Worm (Caenorhabditis elegans): Measurements from ENCODE around the gene F07H5.10.

F07H5.10 gene

ce11 chrII:8817225-8817624 is 8.8 kb upstream of the F07H5.10 start:
- TF ChIP-seq unc-62 (GFP tag; optimal IDR thresholded peaks at IDR 0.05) (no peak), unc-39 (tag; optimal IDR thresholded peaks at IDR 0.05) (no peak), drap-1 (GFP tag; optimal IDR thresholded peaks at IDR 0.05) (no peak), nhr-28 (tag; optimal IDR thresholded peaks at IDR 0.05) (no peak), ces-1 (GFP tag; optimal IDR thresholded peaks at IDR 0.05) (no peak), snpc-4 (tag; optimal IDR thresholded peaks at IDR 0.05) (no peak), bed-3 (GFP tag; optimal IDR thresholded peaks at IDR 0.05) (no peak), unc-120 (tag; optimal IDR thresholded peaks at IDR 0.05; ENCODE audit: poor library complexity, severe bottlenecking) (no peak), sem-2 (GFP tag; optimal IDR thresholded peaks at IDR 0.05) (no peak), elt-1 (tag; optimal IDR thresholded peaks at IDR 0.05; ENCODE audit: borderline replicate concordance, insufficient read depth) (no peak), elt-3 (tag; optimal IDR thresholded peaks at IDR 0.05) (no peak), mab-5 (tag; optimal IDR thresholded peaks at IDR 0.05) (no peak), nhr-237 (tag; optimal IDR thresholded peaks at IDR 0.05) (no peak), nhr-12 (tag; optimal IDR thresholded peaks at IDR 0.05) (no peak), tbx-8 (GFP tag; optimal IDR thresholded peaks at IDR 0.05) (no peak)

ce11 chrII:8814231-8814630 is 5.8 kb upstream of the F07H5.10 start:
- TF ChIP-seq nhr-76 (tag; optimal IDR thresholded peaks at IDR 0.05) (no peak), blmp-1 (tag; optimal IDR thresholded peaks at IDR 0.05) (no peak), zip-8 (tag; optimal IDR thresholded peaks at IDR 0.05) (no peak), M03D4.4 (tag; optimal IDR thresholded peaks at IDR 0.05) (no peak)

- TF ChIP-seq cnd-1 (tag; optimal IDR thresholded peaks at IDR 0.05) (no peak), hlh-1 (tag; optimal IDR thresholded peaks at IDR 0.05) (no peak), lin-32 (GFP tag; optimal IDR thresholded peaks at IDR 0.05) (no peak), drap-1 (GFP tag; optimal IDR thresholded peaks at IDR 0.05) (no peak), flh-1 (GFP tag; optimal IDR thresholded peaks at IDR 0.05) (no peak), unc-120 (tag; optimal IDR thresholded peaks at IDR 0.05; ENCODE audit: poor library complexity, severe bottlenecking) (no peak), tbx-8 (GFP tag; optimal IDR thresholded peaks at IDR 0.05) (no peak), nhr-12 (tag; optimal IDR thresholded peaks at IDR 0.05) (no peak)
Observed at ce11 chrII:8813659-8814058, 5.3 kb upstream of the F07H5.10 start.

ce11 chrII:8812346-8812745 is 4.0 kb upstream of the F07H5.10 start:
- TF ChIP-seq zip-8 (tag; optimal IDR thresholded peaks at IDR 0.05): no peak
- no peak for TF ChIP-seq unc-39 (tag; optimal IDR thresholded peaks at IDR 0.05)
- TF ChIP-seq bed-3 (GFP tag; optimal IDR thresholded peaks at IDR 0.05): no peak
- TF ChIP-seq mls-2 (tag; optimal IDR thresholded peaks at IDR 0.05): no peak
- TF ChIP-seq blmp-1 (tag; optimal IDR thresholded peaks at IDR 0.05): no peak
- no peak for TF ChIP-seq mab-5 (tag; optimal IDR thresholded peaks at IDR 0.05)
- no peak for TF ChIP-seq pha-4 (tag; optimal IDR thresholded peaks at IDR 0.05)
- TF ChIP-seq nhr-237 (tag; optimal IDR thresholded peaks at IDR 0.05): no peak
- TF ChIP-seq cnd-1 (tag; optimal IDR thresholded peaks at IDR 0.05): no peak
- TF ChIP-seq snpc-4 (tag; optimal IDR thresholded peaks at IDR 0.05): no peak

ce11 chrII:8811825-8812224 is 3.4 kb upstream of the F07H5.10 start:
- no peak for TF ChIP-seq elt-1 (tag; optimal IDR thresholded peaks at IDR 0.05; ENCODE audit: borderline replicate concordance, insufficient read depth)
- TF ChIP-seq nhr-76 (tag; optimal IDR thresholded peaks at IDR 0.05): no peak
- no peak for TF ChIP-seq snpc-4 (tag; optimal IDR thresholded peaks at IDR 0.05)
- TF ChIP-seq unc-39 (tag; optimal IDR thresholded peaks at IDR 0.05): no peak
- no peak for TF ChIP-seq ces-1 (GFP tag; optimal IDR thresholded peaks at IDR 0.05)
- no peak for TF ChIP-seq ceh-39 (tag; optimal IDR thresholded peaks at IDR 0.05)
- no peak for TF ChIP-seq M03D4.4 (tag; optimal IDR thresholded peaks at IDR 0.05)
- no peak for TF ChIP-seq unc-62 (GFP tag; optimal IDR thresholded peaks at IDR 0.05)
- TF ChIP-seq pha-4 (tag; optimal IDR thresholded peaks at IDR 0.05): no peak
- no peak for TF ChIP-seq nhr-28 (tag; optimal IDR thresholded peaks at IDR 0.05)
- no peak for TF ChIP-seq tbx-8 (GFP tag; optimal IDR thresholded peaks at IDR 0.05)
- TF ChIP-seq cnd-1 (tag; optimal IDR thresholded peaks at IDR 0.05): no peak
- TF ChIP-seq sptf-1 (tag; optimal IDR thresholded peaks at IDR 0.05): no peak
- no peak for TF ChIP-seq mls-2 (tag; optimal IDR thresholded peaks at IDR 0.05)
- no peak for TF ChIP-seq drap-1 (GFP tag; optimal IDR thresholded peaks at IDR 0.05)

- TF ChIP-seq lsy-2 (tag; optimal IDR thresholded peaks at IDR 0.05): peak; percentile 60
- no peak for TF ChIP-seq mep-1 (tag; optimal IDR thresholded peaks at IDR 0.05)
Observed at ce11 chrII:8810679-8811413, 2.5 kb upstream of the F07H5.10 start, which contains the start of the genes F46C5.9 and rer-1. Gene F46C5.9 (minus strand): TSS chrII:8810729. Gene rer-1 (plus strand): TSS chrII:8811370.
